Fruit fly (Drosophila melanogaster): ENCODE results near the gene CG18766.

The CG18766 gene

DNA sequence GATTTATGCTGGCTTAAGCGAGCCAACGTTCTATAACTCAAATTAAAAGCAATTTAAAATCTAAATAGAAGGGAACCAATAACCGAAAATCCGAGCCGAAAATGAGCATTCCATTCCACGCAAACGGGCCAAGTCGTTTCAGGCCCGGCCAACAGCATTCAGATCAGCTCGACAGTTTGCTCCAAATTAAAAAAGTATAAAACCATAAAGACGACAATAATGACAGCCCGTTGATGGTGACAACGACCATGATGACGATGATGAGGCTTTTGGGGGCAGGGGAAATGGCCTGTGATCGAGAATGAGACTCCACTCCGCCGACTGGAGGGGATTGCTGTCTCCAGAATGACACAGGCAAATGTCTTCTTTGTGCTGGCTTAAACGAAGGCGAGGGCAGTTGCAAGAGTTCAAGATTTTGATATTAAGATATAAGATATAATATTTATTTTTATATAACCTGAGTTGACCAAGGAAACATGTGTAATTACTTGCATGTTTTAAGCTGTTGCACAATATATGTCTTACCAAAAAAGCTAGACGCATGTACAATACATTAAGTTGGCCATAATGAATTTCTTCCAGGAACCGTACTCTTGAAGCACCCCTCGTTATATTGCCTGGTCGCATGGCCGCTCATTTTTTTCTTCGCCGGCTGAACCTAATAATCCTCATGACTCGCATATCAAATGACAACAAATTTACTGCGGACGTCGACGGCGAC lies 40.2 kb downstream of the CG18766 start (continued):
- TF ChIP-seq fd85E (GFP tag; optimal IDR thresholded peaks at IDR 0.05) (no peak), CG32006 (GFP tag; optimal IDR thresholded peaks at IDR 0.05) (peak; percentile 29), CG11762 (GFP tag; optimal IDR thresholded peaks at IDR 0.05; ENCODE audit: insufficient read depth) (peak; percentile 23), spab (GFP tag; optimal IDR thresholded peaks at IDR 0.05) (peak; percentile 49), CG15336 (GFP tag; IDR thresholded peaks at IDR 0.05) (no peak), Hr39 (GFP tag; optimal IDR thresholded peaks at IDR 0.05) (no peak), Eip75B (GFP tag; optimal IDR thresholded peaks at IDR 0.05) (no peak), CG11294 (GFP tag; IDR thresholded peaks at IDR 0.05) (no peak), fkh (GFP tag; optimal IDR thresholded peaks at IDR 0.05) (no peak), Eip78C (GFP tag) (peak; percentile 61), CG6276 (GFP tag; optimal IDR thresholded peaks at IDR 0.05) (no peak), Hr38 (GFP tag; optimal IDR thresholded peaks at IDR 0.05) (no peak), Sox102F (GFP tag; optimal IDR thresholded peaks at IDR 0.05) (no peak), vri (GFP tag; optimal IDR thresholded peaks at IDR 0.05) (no peak), dsx (GFP tag; optimal IDR thresholded peaks at IDR 0.05; ENCODE audit: poor library complexity, severe bottlenecking) (peak; percentile 34), fd59A (GFP tag; optimal IDR thresholded peaks at IDR 0.05) (peak; percentile 42), ss (GFP tag; optimal IDR thresholded peaks at IDR 0.05) (peak in 1 of 2 experiments; percentile 10), CG8119 (GFP tag; IDR thresholded peaks at IDR 0.05) (0 out of 3 replicates have a peak, but pooled peaks have one; percentile 21), CG34406 (GFP tag; optimal IDR thresholded peaks at IDR 0.05) (peak; percentile 35), Met (GFP tag; optimal IDR thresholded peaks at IDR 0.05) (peak; percentile 32), svp (GFP tag) (peak; percentile 63), CG31627 (GFP tag; optimal IDR thresholded peaks at IDR 0.05) (no peak), Gug (GFP tag; IDR thresholded peaks at IDR 0.05) (no peak)

DNA sequence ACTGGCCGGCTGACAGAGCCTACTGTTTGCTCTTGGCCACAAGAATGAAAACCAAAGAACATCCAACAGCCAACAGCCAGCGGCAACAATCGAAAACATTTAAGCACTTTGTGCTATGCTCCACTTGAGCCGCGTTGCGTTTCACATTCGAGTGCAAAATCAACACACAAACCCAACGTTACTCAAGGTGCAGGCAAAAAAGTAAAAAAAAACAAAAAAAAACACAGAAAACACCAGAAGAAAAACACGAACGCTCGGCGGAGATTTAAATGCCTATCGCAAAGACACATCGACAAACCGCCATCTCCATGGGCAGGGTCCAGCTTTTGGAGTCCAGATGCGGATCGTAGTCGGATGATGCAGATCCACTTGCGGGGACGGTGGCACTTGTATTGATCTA lies 41.2 kb downstream of the CG18766 start:
- peak; percentile 60 for TF ChIP-seq Eip78C (GFP tag)
- peak in 1 of 2 experiments; percentile 60 for TF ChIP-seq ss (GFP tag; optimal IDR thresholded peaks at IDR 0.05)
- no peak for TF ChIP-seq CG7368 (GFP tag; optimal IDR thresholded peaks at IDR 0.05)

DNA sequence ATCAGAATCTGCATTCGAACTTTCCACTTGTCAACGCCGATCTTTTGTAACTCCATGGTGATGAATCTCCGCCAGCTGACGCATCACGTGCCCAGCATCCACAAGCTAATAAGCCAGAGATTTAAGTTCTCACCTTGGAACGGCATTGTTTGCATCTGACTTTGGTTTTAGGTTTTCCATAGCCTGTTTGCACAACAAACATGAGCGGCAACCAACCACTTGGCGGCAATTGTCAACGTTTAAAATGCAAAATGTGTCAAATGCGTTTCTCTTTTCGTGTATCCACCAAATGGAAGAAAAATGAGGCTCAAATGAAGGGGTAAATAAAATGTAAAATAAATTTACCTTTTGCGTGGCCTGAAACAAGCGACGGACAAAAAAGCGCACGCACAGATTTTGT lies 42.7 kb downstream of the CG18766 start:
- TF ChIP-seq cyc (GFP tag; optimal IDR thresholded peaks at IDR 0.05) (no peak), fkh (GFP tag; optimal IDR thresholded peaks at IDR 0.05) (peak; percentile 34)

DNA sequence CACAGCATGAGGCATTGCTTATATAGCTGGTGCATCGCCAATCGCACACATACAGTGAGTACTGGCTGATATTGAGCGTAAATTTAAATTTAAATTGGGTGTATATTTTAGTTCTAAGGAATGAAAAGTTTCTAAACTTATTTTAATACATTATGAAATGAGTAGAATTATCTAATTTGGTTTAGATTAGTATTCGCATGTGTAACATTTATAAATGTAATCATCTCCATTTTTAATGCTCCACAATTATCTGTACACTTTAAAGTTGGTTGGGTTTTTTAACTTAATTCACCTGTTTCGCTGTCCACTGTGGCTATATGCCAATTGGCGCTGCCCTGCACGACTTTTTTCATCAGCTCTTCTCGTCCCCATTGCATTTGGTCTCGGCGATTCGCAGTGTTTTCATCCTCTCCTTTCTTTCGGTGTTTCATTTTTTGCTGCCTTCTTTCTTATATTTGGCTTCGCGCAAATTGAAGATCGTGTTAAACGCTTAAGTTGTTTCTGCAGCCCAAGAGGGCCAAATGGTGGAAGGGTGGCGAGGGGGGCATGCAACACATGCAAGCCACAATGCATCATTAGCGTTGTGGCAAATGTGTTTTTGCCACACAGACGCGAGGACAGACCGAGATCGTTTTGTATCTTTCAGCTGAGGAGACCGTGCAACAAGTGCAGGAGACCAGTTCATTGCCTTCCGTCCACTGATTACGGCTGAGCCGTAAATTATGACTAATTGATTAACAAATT lies 43.3 kb downstream of the CG18766 start:
- TF ChIP-seq CG6276 (GFP tag; optimal IDR thresholded peaks at IDR 0.05) (no peak), CG8319 (GFP tag; optimal IDR thresholded peaks at IDR 0.05) (peak; percentile 37), CG16779 (tag; optimal IDR thresholded peaks at IDR 0.05) (peak; percentile 64), Sox14 (GFP tag; optimal IDR thresholded peaks at IDR 0.05) (peak; percentile 32), Met (GFP tag; optimal IDR thresholded peaks at IDR 0.05) (peak; percentile 82), Sox102F (GFP tag; optimal IDR thresholded peaks at IDR 0.05) (peak; percentile 5), CG6808 (GFP tag; optimal IDR thresholded peaks at IDR 0.05) (peak; percentile 89), fd85E (GFP tag; optimal IDR thresholded peaks at IDR 0.05) (peak; percentile 37), Eip93F (GFP tag; optimal IDR thresholded peaks at IDR 0.05) (no peak), CG10669 (GFP tag; optimal IDR thresholded peaks at IDR 0.05) (peak; percentile 81), fkh (GFP tag; optimal IDR thresholded peaks at IDR 0.05) (no peak), CG7368 (GFP tag; optimal IDR thresholded peaks at IDR 0.05) (peak; percentile 28), pdm3 (GFP tag; optimal IDR thresholded peaks at IDR 0.05) (peak; percentile 43), dac (GFP tag; optimal IDR thresholded peaks at IDR 0.05) (no peak), Ets21C (GFP tag; optimal IDR thresholded peaks at IDR 0.05) (peak; percentile 18), dsx (GFP tag; optimal IDR thresholded peaks at IDR 0.05; ENCODE audit: poor library complexity, severe bottlenecking) (peak; percentile 77), lz (GFP tag; optimal IDR thresholded peaks at IDR 0.05) (peak; percentile 55), acj6 (GFP tag; optimal IDR thresholded peaks at IDR 0.05) (peak; percentile 75), fd59A (GFP tag; optimal IDR thresholded peaks at IDR 0.05) (peak; percentile 79), CG15336 (GFP tag; IDR thresholded peaks at IDR 0.05) (peak; percentile 36; the same call in 1 of the 2 replicates), net (GFP tag; optimal IDR thresholded peaks at IDR 0.05) (peak; percentile 53), CG34406 (GFP tag; optimal IDR thresholded peaks at IDR 0.05) (peak; percentile 65), eg (GFP tag; IDR thresholded peaks at IDR 0.05) (no peak), OdsH (GFP tag; optimal IDR thresholded peaks at IDR 0.05) (peak; percentile 73), Hr4 (GFP tag; optimal IDR thresholded peaks at IDR 0.05) (peak; percentile 15), CG10631 (GFP tag; optimal IDR thresholded peaks at IDR 0.05) (peak; percentile 82), Eip75B (GFP tag; optimal IDR thresholded peaks at IDR 0.05) (peak; percentile 62), svp (GFP tag) (peak; percentile 81), Smox (GFP tag; optimal IDR thresholded peaks at IDR 0.05) (peak; percentile 63)

Measured in whole organism, prepupa.